Fruit fly (Drosophila melanogaster) Kc167 (cell line): ENCODE measurements around the gene DAAM.

Experiments used
- insv ChIP-seq: fragments of >200 bp; optimal IDR thresholded peaks from 3 replicates; lab custom pipeline; 2018; ENCODE audit warnings: missing external identifiers
- psq ChIP-seq: fragments of >200 bp; optimal IDR thresholded peaks from 2 replicates; lab custom pipeline; 2017; ENCODE audit warnings: missing external identifiers
- ttk ChIP-seq: sonication (Bioruptor generic); optimal IDR thresholded peaks from 2 replicates; lab custom pipeline; 2017; ENCODE audit warnings: missing external identifiers

DNA sequence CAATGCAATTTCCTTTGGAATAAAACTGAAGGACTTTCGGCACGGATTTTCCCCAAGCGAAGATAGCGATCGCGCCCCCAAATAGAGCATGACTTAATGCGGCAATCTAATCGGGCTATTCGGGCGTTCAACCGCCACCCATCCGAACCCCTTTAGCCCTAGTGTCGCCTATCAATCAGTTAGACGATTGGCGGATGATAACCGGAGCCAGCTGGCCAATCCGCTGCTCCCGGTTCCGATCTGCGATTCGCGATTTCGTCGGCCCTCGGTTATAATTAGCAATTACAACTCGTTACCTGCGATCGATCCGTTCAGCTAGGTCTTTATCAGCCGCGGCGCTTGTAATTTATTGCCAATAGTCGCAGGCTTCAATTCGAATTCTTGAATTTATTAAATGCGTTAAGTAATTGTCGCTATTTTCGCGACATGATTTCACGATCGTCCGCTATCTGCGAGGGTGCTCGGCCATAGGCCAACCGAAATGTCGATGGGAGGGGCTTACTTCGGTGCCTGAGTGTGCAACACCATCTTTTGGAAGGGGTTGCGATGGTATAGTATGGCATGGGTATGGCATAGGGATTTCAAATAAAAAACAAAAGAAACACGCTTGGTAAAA lies 39.1 kb downstream of the DAAM start:
- TF ChIP-seq ttk = no peak
- TF ChIP-seq psq (lab: Kevin White, UChicago) = no peak
- no peak for TF ChIP-seq insv (lab: Kevin White, UChicago)
